Fruit fly (Drosophila melanogaster): Measurements from ENCODE around the gene CG9331.

CG9331 gene

DNA sequence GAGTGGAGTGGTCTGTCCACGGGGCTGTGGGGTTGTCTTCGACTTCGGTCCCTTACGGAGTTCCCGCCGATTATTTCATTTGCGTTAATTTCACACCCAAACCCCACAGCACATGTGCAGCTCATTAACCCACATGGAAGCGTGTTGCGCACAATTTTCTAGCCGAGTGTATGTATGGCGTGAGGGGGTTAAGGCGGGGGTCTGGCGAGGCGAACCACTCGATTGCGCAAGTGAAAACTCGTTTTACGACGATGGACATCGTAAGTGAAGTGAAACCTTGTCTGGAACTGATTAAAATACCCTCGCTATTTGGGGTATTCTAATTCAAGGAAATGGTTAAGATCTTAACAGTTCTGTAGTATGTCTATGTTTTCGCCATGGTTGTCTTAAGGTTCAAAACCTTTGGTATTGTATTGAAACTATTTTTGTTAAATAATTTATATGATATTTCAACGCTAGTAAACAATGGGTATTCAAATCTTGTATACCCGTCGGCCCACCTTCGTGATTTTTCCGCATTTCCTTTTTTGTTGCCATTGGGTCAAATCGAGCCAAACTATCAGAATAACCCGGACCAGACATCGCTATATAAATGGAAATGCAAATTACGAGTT is 11.5 kb upstream of the CG9331 start:
- TF ChIP-seq dsx (GFP tag; optimal IDR thresholded peaks at IDR 0.05; ENCODE audit: poor library complexity, severe bottlenecking), result peak; percentile 36
- peak; percentile 78 for TF ChIP-seq net (GFP tag; optimal IDR thresholded peaks at IDR 0.05)
- peak; percentile 52 for TF ChIP-seq fd59A (GFP tag; optimal IDR thresholded peaks at IDR 0.05)
- TF ChIP-seq spab (GFP tag; optimal IDR thresholded peaks at IDR 0.05), result peak; percentile 43
- no peak for TF ChIP-seq Sox102F (GFP tag; optimal IDR thresholded peaks at IDR 0.05)
- TF ChIP-seq CG7368 (GFP tag; optimal IDR thresholded peaks at IDR 0.05), result peak; percentile 53
- TF ChIP-seq acj6 (GFP tag; optimal IDR thresholded peaks at IDR 0.05), result peak; percentile 66
- TF ChIP-seq CG6808 (GFP tag; optimal IDR thresholded peaks at IDR 0.05), result peak; percentile 40
- no peak for TF ChIP-seq Hr39 (GFP tag; optimal IDR thresholded peaks at IDR 0.05)
- TF ChIP-seq CG6854 (GFP tag; optimal IDR thresholded peaks at IDR 0.05), result no peak
- peak; percentile 91 for TF ChIP-seq eg (GFP tag; IDR thresholded peaks at IDR 0.05)
- peak; percentile 68 for TF ChIP-seq Sox14 (GFP tag; optimal IDR thresholded peaks at IDR 0.05)
- TF ChIP-seq CG11294 (GFP tag; IDR thresholded peaks at IDR 0.05), result peak; percentile 73
- TF ChIP-seq Eip93F (GFP tag; optimal IDR thresholded peaks at IDR 0.05), result no peak
- peak; percentile 13 for TF ChIP-seq Sox15 (GFP tag; optimal IDR thresholded peaks at IDR 0.05)
- TF ChIP-seq Eip78C (GFP tag), result peak; percentile 91
- TF ChIP-seq Smox (GFP tag; optimal IDR thresholded peaks at IDR 0.05), result no peak
- TF ChIP-seq topi (GFP tag; optimal IDR thresholded peaks at IDR 0.05), result no peak
- no peak for TF ChIP-seq CG11902 (GFP tag; optimal IDR thresholded peaks at IDR 0.05)
- no peak for TF ChIP-seq Hr38 (GFP tag; optimal IDR thresholded peaks at IDR 0.05)
- peak; percentile 36 for TF ChIP-seq svp (GFP tag)
- peak; percentile 9 to 55 for TF ChIP-seq ss (GFP tag; optimal IDR thresholded peaks at IDR 0.05)
- TF ChIP-seq CG15336 (GFP tag; IDR thresholded peaks at IDR 0.05), result peak; percentile 92
- no peak for TF ChIP-seq lz (GFP tag; optimal IDR thresholded peaks at IDR 0.05)
- TF ChIP-seq CG8632 (GFP tag; optimal IDR thresholded peaks at IDR 0.05), result peak; percentile 58
- TF ChIP-seq Eip75B (GFP tag; optimal IDR thresholded peaks at IDR 0.05), result peak; percentile 74
- TF ChIP-seq CG6276 (GFP tag; optimal IDR thresholded peaks at IDR 0.05), result peak; percentile 85
- TF ChIP-seq CG3919 (GFP tag; optimal IDR thresholded peaks at IDR 0.05), result peak; percentile 73
- peak; percentile 81 for TF ChIP-seq OdsH (GFP tag; optimal IDR thresholded peaks at IDR 0.05)
- TF ChIP-seq Ets96B (tag; optimal IDR thresholded peaks at IDR 0.05), result no peak
- peak; percentile 89 for TF ChIP-seq CG32006 (GFP tag; optimal IDR thresholded peaks at IDR 0.05)
- peak; percentile 58 for TF ChIP-seq CG16779 (tag; optimal IDR thresholded peaks at IDR 0.05)
- TF ChIP-seq Met (GFP tag; optimal IDR thresholded peaks at IDR 0.05), result no peak
- TF ChIP-seq Gug (GFP tag; IDR thresholded peaks at IDR 0.05), result peak; percentile 77
- peak; percentile 52 for TF ChIP-seq CG34406 (GFP tag; optimal IDR thresholded peaks at IDR 0.05)
- no peak for TF ChIP-seq Blimp-1 (GFP tag; optimal IDR thresholded peaks at IDR 0.05)
- peak; percentile 55 for TF ChIP-seq CG3032 (tag; optimal IDR thresholded peaks at IDR 0.05)
- TF ChIP-seq fkh (GFP tag; optimal IDR thresholded peaks at IDR 0.05), result no peak
- TF ChIP-seq CG10669 (GFP tag; optimal IDR thresholded peaks at IDR 0.05), result peak; percentile 55
- no peak for TF ChIP-seq Ets21C (GFP tag; optimal IDR thresholded peaks at IDR 0.05)
- peak; percentile 66 for TF ChIP-seq CG10631 (GFP tag; optimal IDR thresholded peaks at IDR 0.05)
- peak; percentile 82 for TF ChIP-seq achi (GFP tag; optimal IDR thresholded peaks at IDR 0.05)
- peak; percentile 60 for TF ChIP-seq CG11762 (GFP tag; optimal IDR thresholded peaks at IDR 0.05; ENCODE audit: insufficient read depth)
- peak; percentile 82 for TF ChIP-seq Lpt (GFP tag; optimal IDR thresholded peaks at IDR 0.05)
- TF ChIP-seq fd85E (GFP tag; optimal IDR thresholded peaks at IDR 0.05), result no peak
- TF ChIP-seq CG31627 (GFP tag; optimal IDR thresholded peaks at IDR 0.05), result no peak
- TF ChIP-seq dac (GFP tag; optimal IDR thresholded peaks at IDR 0.05), result peak; percentile 62
- peak; percentile 69 for TF ChIP-seq CG4318 (GFP tag; optimal IDR thresholded peaks at IDR 0.05)
- peak; percentile 27 to 74 for TF ChIP-seq salr (GFP tag; optimal IDR thresholded peaks at IDR 0.05)
- TF ChIP-seq CG8119 (GFP tag; IDR thresholded peaks at IDR 0.05), result peak; percentile 88
- TF ChIP-seq pdm3 (GFP tag; optimal IDR thresholded peaks at IDR 0.05), result peak; percentile 75
